Fruit fly (Drosophila melanogaster) whole organism, embryonic: Measurements from ENCODE around the gene CG7512.
A peak's percentile ranks its signal among the peaks of the same experiment; 100 is the strongest.

Experiments
- ATbp ChIP-seq: fragments of 200-800 bp; sonication (Bioruptor generic); optimal IDR thresholded peaks from 2 replicates; lab custom pipeline; 2017; ENCODE audit warnings: missing biosample characterization, mild to moderate bottlenecking, missing genetic modification characterization, missing genetic modification reagents
- Adf1 ChIP-seq: fragments of 200-800 bp; sonication (Bioruptor generic); IDR thresholded peaks from 2 replicates; pipeline ENCODE4 v1.3.6; 2022; ENCODE audit warnings: missing biosample characterization, missing genetic modification characterization
- Asciz ChIP-seq: fragments of 200-800 bp; sonication (Bioruptor generic); optimal IDR thresholded peaks from 2 replicates; lab custom pipeline; 2017; ENCODE audit warnings: missing biosample characterization, mild to moderate bottlenecking, missing genetic modification characterization, missing genetic modification reagents
- CG10654 ChIP-seq: fragments of 200-800 bp; sonication (Bioruptor generic); optimal IDR thresholded peaks from 2 replicates; lab custom pipeline; 2016; ENCODE audit warnings: missing biosample characterization, missing genetic modification characterization
- CG11093 ChIP-seq: fragments of 200-800 bp; sonication (Bioruptor generic); IDR thresholded peaks from 3 replicates; pipeline ENCODE4 v1.3.6; 2022; ENCODE audit warnings: missing biosample characterization, missing genetic modification characterization
- CG11398 ChIP-seq: fragments of 200-800 bp; sonication (Bioruptor generic); optimal IDR thresholded peaks from 2 replicates; lab custom pipeline; 2016; ENCODE audit warnings: missing biosample characterization, missing genetic modification characterization
- CG12299 ChIP-seq: fragments of 200-800 bp; sonication (Bioruptor generic); optimal IDR thresholded peaks from 2 replicates; lab custom pipeline; 2018; ENCODE audit warnings: missing biosample characterization, mild to moderate bottlenecking, missing genetic modification characterization
- CG12391 ChIP-seq: fragments of 200-800 bp; sonication (Bioruptor generic); optimal IDR thresholded peaks from 3 replicates; lab custom pipeline; 2018; ENCODE audit warnings: missing biosample characterization, mild to moderate bottlenecking, missing genetic modification characterization, moderate library complexity
- CG12744 ChIP-seq: fragments of 200-800 bp; sonication (Bioruptor generic); optimal IDR thresholded peaks from 2 replicates; lab custom pipeline; 2016; ENCODE audit warnings: missing biosample characterization, missing genetic modification characterization
- CG12942 ChIP-seq: fragments of 200-800 bp; sonication (Bioruptor generic); optimal IDR thresholded peaks from 3 replicates; lab custom pipeline; 2016; ENCODE audit warnings: missing biosample characterization, missing genetic modification characterization
- CG15479 ChIP-seq: fragments of 200-800 bp; sonication (Bioruptor generic); optimal IDR thresholded peaks from 3 replicates; lab custom pipeline; 2019; ENCODE audit warnings: missing biosample characterization, mild to moderate bottlenecking, missing genetic modification characterization, moderate library complexity
- CG15696 ChIP-seq: fragments of 200-800 bp; sonication (Bioruptor generic); optimal IDR thresholded peaks from 2 replicates; lab custom pipeline; 2019; ENCODE audit warnings: missing biosample characterization, mild to moderate bottlenecking, missing genetic modification characterization, moderate library complexity
- CG16863 ChIP-seq: fragments of 200-800 bp; sonication (Bioruptor generic); optimal IDR thresholded peaks from 3 replicates; lab custom pipeline; 2016; ENCODE audit warnings: missing biosample characterization, missing genetic modification characterization
- CG17912 ChIP-seq: fragments of 200-800 bp; sonication (Bioruptor generic); optimal IDR thresholded peaks from 2 replicates; lab custom pipeline; 2018; ENCODE audit warnings: missing biosample characterization, mild to moderate bottlenecking, missing genetic modification characterization
- CG18476 ChIP-seq: fragments of 200-800 bp; sonication (Bioruptor generic); optimal IDR thresholded peaks from 2 replicates; lab custom pipeline; 2016; ENCODE audit warnings: missing biosample characterization, mild to moderate bottlenecking, missing genetic modification characterization
- CG31441 ChIP-seq: fragments of 200-800 bp; sonication (Bioruptor generic); IDR thresholded peaks from 2 replicates; pipeline ENCODE4 v1.3.6; 2022; ENCODE audit warnings: missing biosample characterization, missing genetic modification characterization
- CG3281 ChIP-seq: fragments of 200-800 bp; sonication (Bioruptor generic); optimal IDR thresholded peaks from 3 replicates; lab custom pipeline; 2017; ENCODE audit warnings: missing biosample characterization, mild to moderate bottlenecking, missing genetic modification characterization
- CG4360 ChIP-seq: fragments of 200-800 bp; sonication (Bioruptor generic); IDR thresholded peaks from 2 replicates; pipeline ENCODE4 v1.3.6; 2022; ENCODE audit warnings: missing biosample characterization, missing genetic modification characterization
- CG4424 ChIP-seq: fragments of 200-800 bp; sonication (Bioruptor generic); optimal IDR thresholded peaks from 3 replicates; lab custom pipeline; 2016; ENCODE audit warnings: missing biosample characterization, missing genetic modification characterization
- CG5245 ChIP-seq: fragments of 200-800 bp; sonication (Bioruptor generic); optimal IDR thresholded peaks from 3 replicates; lab custom pipeline; 2016; ENCODE audit warnings: missing biosample characterization, missing genetic modification characterization
- CG5953 ChIP-seq: fragments of 200-800 bp; sonication (Bioruptor generic); IDR thresholded peaks from 2 replicates; pipeline ENCODE4 v1.3.6; 2022; ENCODE audit warnings: missing biosample characterization, missing genetic modification characterization
- CG6791 ChIP-seq: fragments of 200-800 bp; sonication (Bioruptor generic); IDR thresholded peaks from 3 replicates; pipeline ENCODE4 v1.3.6; 2022; ENCODE audit warnings: missing biosample characterization, missing genetic modification characterization; ENCODE audit not compliant: partially characterized antibody
- CG7357 ChIP-seq: fragments of 200-800 bp; sonication (Bioruptor generic); IDR thresholded peaks from 3 replicates; pipeline ENCODE4 v1.3.6; 2022; ENCODE audit warnings: missing biosample characterization, missing genetic modification characterization
- CG8089 ChIP-seq: fragments of 200-800 bp; sonication (Bioruptor generic); optimal IDR thresholded peaks from 3 replicates; lab custom pipeline; 2016; ENCODE audit warnings: missing biosample characterization, missing genetic modification characterization
- D19A ChIP-seq: fragments of 200-800 bp; optimal IDR thresholded peaks from 3 replicates; lab custom pipeline; 2019; ENCODE audit warnings: missing biosample characterization, mild to moderate bottlenecking, missing genetic modification characterization, moderate library complexity
- Elba2 ChIP-seq: fragments of 200-800 bp; sonication (Bioruptor generic); optimal IDR thresholded peaks from 3 replicates; lab custom pipeline; 2016; ENCODE audit warnings: missing biosample characterization, missing genetic modification characterization
- Hr51 ChIP-seq, 2 experiments: fragments of 200-800 bp; sonication (Bioruptor generic); optimal IDR thresholded peaks; 2 replicates in 1 of 2; 3 replicates in 1 of 2; lab custom pipeline; 2016 to 2018; ENCODE audit warnings: missing biosample characterization in 2 of 2, missing genetic modification characterization in 2 of 2, mild to moderate bottlenecking in 1 of 2, moderate library complexity in 1 of 2
- MBD-R2 ChIP-seq: fragments of 200-800 bp; sonication (Bioruptor generic); IDR thresholded peaks from 2 replicates; pipeline ENCODE4 v1.3.6; 2022; ENCODE audit warnings: missing biosample characterization, missing genetic modification characterization
- Max ChIP-seq: fragments of 200-800 bp; sonication (Bioruptor generic); optimal IDR thresholded peaks from 2 replicates; lab custom pipeline; 2016; ENCODE audit warnings: missing biosample characterization, mild to moderate bottlenecking, missing genetic modification characterization
- Scr ChIP-seq: fragments of 200-800 bp; sonication (Bioruptor generic); IDR thresholded peaks from 2 replicates; pipeline ENCODE4 v1.3.6; 2022; ENCODE audit warnings: missing biosample characterization, missing genetic modification characterization; ENCODE audit not compliant: partially characterized antibody
- YL-1 ChIP-seq: fragments of 200-800 bp; sonication (Bioruptor generic); optimal IDR thresholded peaks from 3 replicates; lab custom pipeline; 2017; ENCODE audit warnings: missing biosample characterization, mild to moderate bottlenecking, missing genetic modification characterization
- bsh ChIP-seq, 2 experiments: fragments of 200-800 bp; sonication (Bioruptor generic); optimal IDR thresholded peaks; 2 replicates each; lab custom pipeline; 2017 to 2018; ENCODE audit warnings: mild to moderate bottlenecking in 2 of 2, missing biosample characterization in 2 of 2, missing genetic modification characterization in 2 of 2, moderate library complexity in 1 of 2
- btn ChIP-seq: fragments of 200-800 bp; sonication (Bioruptor generic); optimal IDR thresholded peaks from 2 replicates; lab custom pipeline; 2016; ENCODE audit warnings: missing biosample characterization, missing genetic modification characterization
- cato ChIP-seq: fragments of 200-800 bp; sonication (Bioruptor generic); optimal IDR thresholded peaks from 2 replicates; lab custom pipeline; 2016; ENCODE audit warnings: missing biosample characterization, missing genetic modification characterization, borderline replicate concordance
- caup ChIP-seq: fragments of 200-800 bp; sonication (Bioruptor generic); optimal IDR thresholded peaks from 3 replicates; lab custom pipeline; 2017; ENCODE audit warnings: missing biosample characterization, mild to moderate bottlenecking, missing genetic modification characterization, moderate library complexity; ENCODE audit not compliant: severe bottlenecking
- cg ChIP-seq: fragments of 200-800 bp; sonication (Bioruptor generic); optimal IDR thresholded peaks from 3 replicates; lab custom pipeline; 2019; ENCODE audit warnings: missing biosample characterization, mild to moderate bottlenecking, missing genetic modification characterization, moderate library complexity
- da ChIP-seq: fragments of 200-800 bp; sonication (Bioruptor generic); optimal IDR thresholded peaks from 2 replicates; lab custom pipeline; 2016; ENCODE audit warnings: missing biosample characterization, missing genetic modification characterization
- en ChIP-seq: fragments of 200-800 bp; sonication (Bioruptor generic); optimal IDR thresholded peaks from 2 replicates; lab custom pipeline; 2016; ENCODE audit warnings: missing biosample characterization, missing genetic modification characterization
- esg ChIP-seq: fragments of 200-800 bp; sonication (Bioruptor generic); conservative IDR thresholded peaks from 2 replicates; pipeline ENCODE4 v1.3.6; 2022; ENCODE audit warnings: missing biosample characterization, missing genetic modification characterization
- fd3F ChIP-seq: fragments of 200-800 bp; sonication (Bioruptor generic); optimal IDR thresholded peaks from 2 replicates; lab custom pipeline; 2018; ENCODE audit warnings: missing biosample characterization, mild to moderate bottlenecking, missing genetic modification characterization, moderate library complexity
- gem ChIP-seq: fragments of 200-800 bp; sonication (Bioruptor generic); optimal IDR thresholded peaks from 2 replicates; lab custom pipeline; 2019; ENCODE audit warnings: missing biosample characterization, mild to moderate bottlenecking, missing genetic modification characterization, moderate library complexity
- gro ChIP-seq: fragments of 200-800 bp; sonication (Bioruptor generic); optimal IDR thresholded peaks from 2 replicates; lab custom pipeline; 2016; ENCODE audit warnings: missing biosample characterization, missing genetic modification characterization
- onecut ChIP-seq: fragments of 200-800 bp; sonication (Bioruptor generic); IDR thresholded peaks from 2 replicates; pipeline ENCODE4 v1.3.6; 2022; ENCODE audit warnings: missing biosample characterization, missing genetic modification characterization
- otp ChIP-seq: fragments of 200-800 bp; sonication (Bioruptor generic); IDR thresholded peaks from 3 replicates; pipeline ENCODE4, ENCODE4 v1.3.6; 2022; ENCODE audit warnings: missing biosample characterization, missing genetic modification characterization
- pan ChIP-seq, 4 experiments: fragments of >200 bp in 3 of 4; fragments of 200-800 bp in 1 of 4; sonication (Bioruptor generic) in 1 of 4; optimal IDR thresholded peaks in 3 of 4; IDR thresholded peaks in 1 of 4; 2 replicates each; pipeline versions ENCODE4 v1.3.6 to Lab custom; 2017 to 2022; ENCODE audit warnings: missing biosample characterization in 2 of 4, missing genetic modification characterization in 2 of 4, mixed read lengths in 1 of 4
- pita ChIP-seq: fragments of 200-800 bp; sonication (Bioruptor generic); optimal IDR thresholded peaks from 2 replicates; lab custom pipeline; 2017; ENCODE audit warnings: missing biosample characterization, mild to moderate bottlenecking, missing genetic modification characterization
- shn ChIP-seq: fragments of 200-800 bp; sonication (Bioruptor generic); optimal IDR thresholded peaks from 3 replicates; lab custom pipeline; 2016; ENCODE audit warnings: missing biosample characterization, missing genetic modification characterization

CG7512 gene

dm6 chr3L:11555662-11556460, 42.4 kb downstream of the CG7512 start (continued):
- TF ChIP-seq CG5953 (GFP tag; lab: Robert Waterston, UW) = no peak
- no peak for TF ChIP-seq CG6791 (GFP tag; lab: Robert Waterston, UW)
- peak; percentile 46 for TF ChIP-seq gro (GFP tag; lab: Kevin White, UChicago)
- no peak for TF ChIP-seq CG5245 (GFP tag; lab: Kevin White, UChicago)
- TF ChIP-seq shn (GFP tag; lab: Kevin White, UChicago) = peak; percentile 10
- TF ChIP-seq CG11093 (GFP tag; lab: Robert Waterston, UW) = 0 out of 3 replicates have a peak, but pooled peaks have one; percentile 40
- TF ChIP-seq Adf1 (GFP tag; lab: Robert Waterston, UW) = no peak; the same call in 1 of the 2 replicates
- TF ChIP-seq CG4424 (GFP tag; lab: Kevin White, UChicago) = peak; percentile 71
- peak; percentile 24 for TF ChIP-seq en (GFP tag; lab: Kevin White, UChicago)
- peak; percentile 90 for TF ChIP-seq CG31441 (GFP tag; lab: Robert Waterston, UW)
- TF ChIP-seq btn (GFP tag; lab: Kevin White, UChicago) = no peak
- TF ChIP-seq CG18476 (GFP tag; lab: Kevin White, UChicago) = peak; percentile 45
- peak; percentile 59 for TF ChIP-seq CG11398
- TF ChIP-seq Hr51 (GFP tag; optimal IDR thresholded peaks at IDR 0.05; lab: Kevin White, UChicago) = peak in 1 of 2 experiments; percentile 87
- peak; percentile 85 for TF ChIP-seq Asciz (GFP tag; lab: Kevin White, UChicago)
- TF ChIP-seq bsh (GFP tag; optimal IDR thresholded peaks at IDR 0.05; lab: Kevin White, UChicago) = peak in 1 of 2 experiments; percentile 89
- no peak for TF ChIP-seq Elba2 (GFP tag; lab: Kevin White, UChicago)
- peak; percentile 54 for TF ChIP-seq caup (GFP tag; lab: Kevin White, UChicago)
- TF ChIP-seq gem (tag; lab: Kevin White, UChicago) = peak; percentile 91
- TF ChIP-seq MBD-R2 = no peak
- peak; percentile 33 for TF ChIP-seq cato (GFP tag; lab: Kevin White, UChicago)
- peak; percentile 46 for TF ChIP-seq CG10654 (GFP tag; lab: Kevin White, UChicago)
- TF ChIP-seq cg = no peak
- peak; percentile 38 for TF ChIP-seq ATbp (GFP tag; lab: Kevin White, UChicago)
- TF ChIP-seq esg (GFP tag; lab: Robert Waterston, UW) = no peak
- TF ChIP-seq Scr = no peak
- TF ChIP-seq pita = no peak
- TF ChIP-seq onecut (GFP tag; lab: Robert Waterston, UW) = peak; percentile 38; the same call in 1 of the 2 replicates
- peak; percentile 92 for TF ChIP-seq CG4360 (GFP tag; lab: Robert Waterston, UW)
- peak; percentile 62 for TF ChIP-seq CG12942
- no peak for TF ChIP-seq pan (optimal IDR thresholded peaks at IDR 0.05; lab: Kevin White, UChicago)
- TF ChIP-seq pan (GFP tag; optimal IDR thresholded peaks at IDR 0.05 in 1 of 2, IDR thresholded peaks at IDR 0.05 in 1 of 2) = peak in 1 of 2 experiments; percentile 58
- TF ChIP-seq CG15479 (GFP tag; lab: Kevin White, UChicago) = no peak
- peak; percentile 42 for TF ChIP-seq CG8089 (GFP tag; lab: Kevin White, UChicago)
- TF ChIP-seq CG3281 (GFP tag; lab: Kevin White, UChicago) = peak; percentile 69
- peak; percentile 20 for TF ChIP-seq CG12744 (GFP tag; lab: Kevin White, UChicago)
- peak; percentile 39 for TF ChIP-seq fd3F (GFP tag; lab: Kevin White, UChicago)
- TF ChIP-seq Max = peak; percentile 28
- no peak for TF ChIP-seq YL-1
- TF ChIP-seq D19A (tag; lab: Kevin White, UChicago) = peak; percentile 78
- TF ChIP-seq CG12391 (tag; lab: Kevin White, UChicago) = peak; percentile 87
- TF ChIP-seq CG17912 = no peak
- TF ChIP-seq CG12299 (tag; lab: Kevin White, UChicago) = peak; percentile 45
- TF ChIP-seq CG15696 = peak; percentile 65
- TF ChIP-seq CG16863 (GFP tag; lab: Kevin White, UChicago) = peak; percentile 39
- TF ChIP-seq CG7357 = 0 out of 3 replicates have a peak, but pooled peaks have one; percentile 30
- TF ChIP-seq otp (GFP tag; lab: Robert Waterston, UW) = no peak
- TF ChIP-seq da (GFP tag; lab: Kevin White, UChicago) = peak; percentile 31
